Worm (Caenorhabditis elegans): ENCODE data around the gene men-1.

The men-1 gene

DNA sequence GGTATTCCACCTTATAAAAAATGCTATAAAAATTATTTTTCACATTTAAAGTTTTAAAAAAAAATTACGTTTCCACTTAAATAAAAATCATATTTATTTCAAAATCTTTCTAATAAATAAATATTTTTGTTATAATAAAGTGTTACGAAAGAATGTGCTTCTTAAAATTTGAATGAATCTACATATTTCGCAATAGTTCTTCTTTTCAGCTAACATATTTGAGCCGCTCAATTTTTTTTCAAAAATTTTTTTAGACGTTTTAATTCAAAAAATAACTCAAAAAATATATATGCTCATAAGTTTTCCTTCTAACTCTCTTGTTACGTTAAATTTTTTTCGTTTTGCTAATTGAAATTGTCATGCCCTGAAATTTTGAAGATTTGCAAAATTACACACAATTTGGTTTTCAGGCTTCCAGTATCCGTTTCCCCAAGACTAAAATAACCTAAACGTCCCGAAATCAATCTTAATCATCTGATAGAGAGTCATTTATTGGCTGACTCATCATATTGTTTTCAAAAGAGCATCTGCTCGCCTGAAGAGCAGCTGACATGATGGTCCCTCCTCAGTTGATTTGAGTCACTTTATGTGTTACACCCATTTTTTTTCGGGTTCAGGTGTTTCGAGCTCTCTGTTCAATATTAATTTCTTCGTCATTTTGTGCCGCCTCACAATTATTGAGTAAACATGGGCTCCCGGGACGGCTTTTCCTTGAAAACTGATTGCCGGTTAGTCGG is 55.5 kb downstream of the men-1 start, which contains the start of gene efhd-1:
TSS of gene efhd-1 (plus strand) at position 582 of the 737 bp plus-strand sequence.
- no peak for TF ChIP-seq unc-62 (GFP tag; optimal IDR thresholded peaks at IDR 0.05)

- TF ChIP-seq unc-62 (GFP tag; optimal IDR thresholded peaks at IDR 0.05) = no peak
Measured at ce11 chrII:14176642-14177041, 57.3 kb downstream of the men-1 start.
